Worm (Caenorhabditis elegans): Measurements from ENCODE around the gene asp-18.

asp-18 gene

DNA sequence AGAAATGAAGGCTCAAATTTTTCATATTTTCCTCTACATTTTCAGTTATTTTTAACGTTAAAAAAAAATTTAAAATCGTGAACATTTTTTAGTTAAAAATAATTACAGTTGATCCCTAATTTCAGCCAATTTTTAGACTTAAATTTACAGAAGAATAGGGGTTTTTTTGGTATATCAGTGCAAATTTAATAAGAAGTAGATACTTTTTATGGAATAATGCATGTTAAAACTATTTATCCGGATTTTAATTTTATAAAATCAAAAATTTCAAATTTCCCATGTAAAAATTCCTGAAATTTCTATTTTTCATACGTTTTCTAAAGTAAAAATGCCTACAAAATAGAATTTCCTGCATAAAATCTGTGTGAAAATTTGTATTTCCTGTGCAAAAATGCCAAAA lies 7.4 kb downstream of the asp-18 start:
- TF ChIP-seq mdl-1 (tag; optimal IDR thresholded peaks at IDR 0.05) (no peak), nhr-28 (tag; optimal IDR thresholded peaks at IDR 0.05) (no peak), skn-1 (tag; optimal IDR thresholded peaks at IDR 0.05) (no peak), unc-62 (GFP tag; optimal IDR thresholded peaks at IDR 0.05) (no peak), ceh-28 (tag; optimal IDR thresholded peaks at IDR 0.05) (no peak), eor-1 (tag; optimal IDR thresholded peaks at IDR 0.05) (no peak), jun-1 (tag; optimal IDR thresholded peaks at IDR 0.05) (no peak), aly-2 (tag; optimal IDR thresholded peaks at IDR 0.05) (no peak), nfya-1 (tag; optimal IDR thresholded peaks at IDR 0.05; ENCODE audit: insufficient read depth) (no peak), nhr-12 (tag; optimal IDR thresholded peaks at IDR 0.05) (no peak), mml-1 (tag; optimal IDR thresholded peaks at IDR 0.05) (no peak), egl-27 (tag; optimal IDR thresholded peaks at IDR 0.05) (no peak), snpc-4 (tag; optimal IDR thresholded peaks at IDR 0.05) (no peak), fkh-10 (GFP tag; optimal IDR thresholded peaks at IDR 0.05) (no peak), lsy-12 (tag; optimal IDR thresholded peaks at IDR 0.05) (no peak), nhr-43 (tag; optimal IDR thresholded peaks at IDR 0.05; ENCODE audit: poor library complexity, severe bottlenecking) (no peak), nhr-237 (tag; optimal IDR thresholded peaks at IDR 0.05) (no peak), elt-3 (tag; optimal IDR thresholded peaks at IDR 0.05) (no peak), nhr-25 (tag; optimal IDR thresholded peaks at IDR 0.05) (no peak)

DNA sequence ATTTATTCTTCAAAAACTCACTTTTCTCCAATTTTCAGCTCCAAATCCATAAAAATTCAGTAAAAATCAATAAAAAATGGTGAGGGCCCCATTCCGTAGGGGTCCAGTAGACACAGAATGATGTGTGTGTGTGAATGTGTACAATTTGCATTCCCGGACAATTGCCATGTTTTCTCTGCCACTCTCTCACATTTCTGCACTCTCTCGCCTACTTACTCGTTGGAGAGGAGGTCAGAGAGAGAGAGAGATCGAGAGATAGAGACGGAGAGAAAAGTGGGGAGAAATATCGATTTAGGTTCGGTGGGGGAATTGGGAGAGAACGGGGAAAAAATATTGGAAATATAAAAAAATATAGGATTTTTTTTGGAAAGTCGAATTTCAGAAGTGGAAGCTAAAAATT lies 7.9 kb downstream of the asp-18 start:
- TF ChIP-seq elt-3 (tag; optimal IDR thresholded peaks at IDR 0.05) = no peak
- peak; percentile 55 for TF ChIP-seq skn-1 (tag; optimal IDR thresholded peaks at IDR 0.05)
- TF ChIP-seq ama-1 (optimal IDR thresholded peaks at IDR 0.05) = peak; percentile 39
- no peak for TF ChIP-seq eor-1 (tag; optimal IDR thresholded peaks at IDR 0.05)
- TF ChIP-seq lin-39 (tag; optimal IDR thresholded peaks at IDR 0.05) = peak; percentile 59
- TF ChIP-seq pha-4 (tag; optimal IDR thresholded peaks at IDR 0.05) = peak; percentile 98
- TF ChIP-seq ceh-28 (tag; optimal IDR thresholded peaks at IDR 0.05) = peak; percentile 98
- TF ChIP-seq lin-15B (tag; optimal IDR thresholded peaks at IDR 0.05) = peak; percentile 54
- no peak for TF ChIP-seq elt-1 (tag; optimal IDR thresholded peaks at IDR 0.05)
- TF ChIP-seq nhr-77 (tag; optimal IDR thresholded peaks at IDR 0.05) = no peak
- TF ChIP-seq nhr-67 (tag; optimal IDR thresholded peaks at IDR 0.05) = no peak
- TF ChIP-seq elt-2 (tag; optimal IDR thresholded peaks at IDR 0.05) = peak; percentile 66
- no peak for TF ChIP-seq zag-1 (tag; optimal IDR thresholded peaks at IDR 0.05)
- TF ChIP-seq fkh-2 (tag; optimal IDR thresholded peaks at IDR 0.05) = peak; percentile 57
- peak; percentile 72 for TF ChIP-seq R02D3.7 (tag; optimal IDR thresholded peaks at IDR 0.05)
- no peak for TF ChIP-seq aly-2 (tag; optimal IDR thresholded peaks at IDR 0.05)
- TF ChIP-seq unc-39 (tag; optimal IDR thresholded peaks at IDR 0.05) = no peak
- no peak for TF ChIP-seq nhr-12 (tag; optimal IDR thresholded peaks at IDR 0.05)
- TF ChIP-seq mdl-1 (tag; optimal IDR thresholded peaks at IDR 0.05) = no peak
- peak; percentile 13 for TF ChIP-seq ceh-9 (tag; optimal IDR thresholded peaks at IDR 0.05)
- TF ChIP-seq fkh-10 (GFP tag; optimal IDR thresholded peaks at IDR 0.05) = peak; percentile 55
- peak; percentile 12 for TF ChIP-seq nhr-25 (tag; optimal IDR thresholded peaks at IDR 0.05)
- TF ChIP-seq ceh-16 (tag; optimal IDR thresholded peaks at IDR 0.05) = no peak
- TF ChIP-seq egl-5 (tag; optimal IDR thresholded peaks at IDR 0.05) = peak; percentile 98
- TF ChIP-seq sea-2 (GFP tag; optimal IDR thresholded peaks at IDR 0.05) = no peak
- TF ChIP-seq tbx-2 (tag; optimal IDR thresholded peaks at IDR 0.05) = no peak
- no peak for TF ChIP-seq mml-1 (tag; optimal IDR thresholded peaks at IDR 0.05)
- TF ChIP-seq nhr-237 (tag; optimal IDR thresholded peaks at IDR 0.05) = no peak
- TF ChIP-seq pqm-1 (tag; optimal IDR thresholded peaks at IDR 0.05) = peak; percentile 79
- no peak for TF ChIP-seq lsy-12 (tag; optimal IDR thresholded peaks at IDR 0.05)
- TF ChIP-seq jun-1 (tag; optimal IDR thresholded peaks at IDR 0.05) = peak; percentile 63
- no peak for TF ChIP-seq ztf-4 (tag; optimal IDR thresholded peaks at IDR 0.05)
- TF ChIP-seq unc-62 (GFP tag; optimal IDR thresholded peaks at IDR 0.05) = no peak
- no peak for TF ChIP-seq ztf-11 (tag; optimal IDR thresholded peaks at IDR 0.05)
- TF ChIP-seq nhr-28 (tag; optimal IDR thresholded peaks at IDR 0.05) = no peak
- no peak for TF ChIP-seq egl-27 (tag; optimal IDR thresholded peaks at IDR 0.05)
- no peak for TF ChIP-seq ZK546.5 (tag; optimal IDR thresholded peaks at IDR 0.05)
- no peak for TF ChIP-seq fos-1 (tag; optimal IDR thresholded peaks at IDR 0.05)
- no peak for TF ChIP-seq nhr-43 (tag; optimal IDR thresholded peaks at IDR 0.05; ENCODE audit: poor library complexity, severe bottlenecking)
- peak; percentile 86 for TF ChIP-seq nhr-23 (tag; optimal IDR thresholded peaks at IDR 0.05)
- no peak for TF ChIP-seq nhr-11 (tag; optimal IDR thresholded peaks at IDR 0.05)
- no peak for TF ChIP-seq nhr-76 (tag; optimal IDR thresholded peaks at IDR 0.05)
- peak; percentile 79 for TF ChIP-seq ceh-82 (tag; optimal IDR thresholded peaks at IDR 0.05)
- TF ChIP-seq daf-12 (tag; optimal IDR thresholded peaks at IDR 0.05) = no peak
- peak; percentile 81 for TF ChIP-seq snpc-4 (tag; optimal IDR thresholded peaks at IDR 0.05)
- peak; percentile 91 for TF ChIP-seq nfya-1 (tag; optimal IDR thresholded peaks at IDR 0.05; ENCODE audit: insufficient read depth)
- TF ChIP-seq hmg-11 (tag; optimal IDR thresholded peaks at IDR 0.05) = peak; percentile 94

All from whole organism, L3 larva.